Worm (Caenorhabditis elegans) whole organism, L4 larva: ENCODE data around the gene W02H3.1.

Experiments
- F37D6.2 ChIP-seq: sonication (generic microtip); optimal IDR thresholded peaks from 2 replicates; lab custom pipeline; 2016; ENCODE audit warnings: mild to moderate bottlenecking, missing genetic modification characterization, missing compliant biosample characterization
- R02D3.7 ChIP-seq: fragments of 150-350 bp; sonication (generic microtip); optimal IDR thresholded peaks from 3 replicates; lab custom pipeline; 2014; ENCODE audit warnings: missing biosample characterization, missing genetic modification characterization
- T20F7.1 ChIP-seq: fragments of 200-800 bp; sonication (Bioruptor generic); optimal IDR thresholded peaks from 2 replicates; lab custom pipeline; 2018; ENCODE audit warnings: mild to moderate bottlenecking, missing genetic modification characterization, missing compliant biosample characterization
- Y105C5A.15 ChIP-seq: fragments of 200-800 bp; sonication (Bioruptor generic); IDR thresholded peaks from 2 replicates; pipeline ENCODE4 v1.3.6; 2022; ENCODE audit warnings: missing genetic modification characterization, missing compliant biosample characterization
- ama-1 ChIP-seq: fragments of 150-350 bp; optimal IDR thresholded peaks from 2 replicates; lab custom pipeline; 2014; ENCODE audit warnings: inconsistent platforms, mixed read lengths
- attf-4 ChIP-seq: sonication (generic microtip); optimal IDR thresholded peaks from 3 replicates; lab custom pipeline; 2017; ENCODE audit warnings: missing biosample characterization, missing genetic modification characterization
- ceh-32 ChIP-seq: sonication (generic microtip); optimal IDR thresholded peaks from 2 replicates; lab custom pipeline; 2016; ENCODE audit warnings: mild to moderate bottlenecking, missing genetic modification characterization, missing compliant biosample characterization; ENCODE audit not compliant: poor library complexity
- ces-1 ChIP-seq: fragments of 150-350 bp; sonication (generic microtip); optimal IDR thresholded peaks from 4 replicates; lab custom pipeline; 2014; ENCODE audit warnings: missing biosample characterization, missing genetic modification reagents, missing genetic modification characterization
- cey-2 ChIP-seq: sonication (generic microtip); optimal IDR thresholded peaks from 3 replicates; lab custom pipeline; 2017; ENCODE audit warnings: missing genetic modification characterization, mild to moderate bottlenecking, missing compliant biosample characterization, antibody characterized with exemption, borderline replicate concordance; ENCODE audit not compliant: insufficient read depth
- daf-16 ChIP-seq, 3 experiments: sonication (generic microtip); optimal IDR thresholded peaks; 2 replicates each; lab custom pipeline; 2016 to 2017; ENCODE audit warnings: missing genetic modification characterization in 3 of 3, missing genetic modification reagents in 3 of 3, mild to moderate bottlenecking in 2 of 3, missing compliant biosample characterization in 2 of 3, missing biosample characterization in 1 of 3, moderate library complexity in 1 of 3
- daf-8 ChIP-seq: fragments of 200-800 bp; sonication (Bioruptor generic); IDR thresholded peaks from 2 replicates; pipeline ENCODE4 v1.3.6; 2022; ENCODE audit warnings: missing genetic modification characterization, missing compliant biosample characterization
- dmd-6 ChIP-seq: fragments of 200-800 bp; sonication (Bioruptor generic); IDR thresholded peaks from 2 replicates; pipeline ENCODE4 v1.3.6; 2022; ENCODE audit warnings: missing genetic modification reagents, missing genetic modification characterization, missing compliant biosample characterization
- duxl-1 ChIP-seq: sonication (generic microtip); optimal IDR thresholded peaks from 2 replicates; lab custom pipeline; 2016; ENCODE audit warnings: mild to moderate bottlenecking, missing genetic modification characterization, moderate library complexity, missing compliant biosample characterization; ENCODE audit not compliant: poor library complexity
- egl-27 ChIP-seq: sonication (generic microtip); optimal IDR thresholded peaks from 3 replicates; lab custom pipeline; 2017; ENCODE audit warnings: missing biosample characterization, missing genetic modification reagents, missing genetic modification characterization
- hlh-30 ChIP-seq: sonication (generic microtip); optimal IDR thresholded peaks from 2 replicates; lab custom pipeline; 2017; ENCODE audit warnings: antibody characterized with exemption, mild to moderate bottlenecking, missing genetic modification characterization, missing compliant biosample characterization; ENCODE audit not compliant: insufficient read depth
- jun-1 ChIP-seq: fragments of 150-350 bp; optimal IDR thresholded peaks from 2 replicates; lab custom pipeline; 2014; ENCODE audit warnings: missing biosample characterization, missing genetic modification reagents, missing genetic modification characterization
- lim-7 ChIP-seq: fragments of 200-800 bp; sonication (Bioruptor generic); IDR thresholded peaks from 2 replicates; pipeline ENCODE4 v1.3.6; 2022; ENCODE audit warnings: missing genetic modification characterization, missing compliant biosample characterization
- lin-1 ChIP-seq: fragments of 200-800 bp; sonication (Bioruptor generic); IDR thresholded peaks from 2 replicates; pipeline ENCODE4 v1.3.6; 2022; ENCODE audit warnings: missing genetic modification reagents, missing genetic modification characterization, missing compliant biosample characterization
- lin-15B ChIP-seq: fragments of 150-350 bp; sonication (generic microtip); optimal IDR thresholded peaks from 3 replicates; lab custom pipeline; 2014; ENCODE audit warnings: missing biosample characterization, missing genetic modification characterization
- lin-29 ChIP-seq: fragments of 200-800 bp; sonication (Bioruptor generic); IDR thresholded peaks from 2 replicates; pipeline ENCODE4 v1.3.6; 2022; ENCODE audit warnings: missing genetic modification reagents, missing genetic modification characterization, missing compliant biosample characterization
- lir-3 ChIP-seq: sonication (generic microtip); optimal IDR thresholded peaks from 2 replicates; lab custom pipeline; 2016; ENCODE audit warnings: mild to moderate bottlenecking, missing genetic modification characterization, missing compliant biosample characterization
- lsy-2 ChIP-seq, 2 experiments: fragments of 150-350 bp in 1 of 2; sonication (generic microtip) in 1 of 2; optimal IDR thresholded peaks; 2 replicates each; lab custom pipeline; 2014 to 2017; ENCODE audit warnings: missing biosample characterization in 2 of 2, missing genetic modification characterization in 2 of 2
- madf-5 ChIP-seq, 2 experiments: fragments of 200-800 bp; sonication (Bioruptor generic); IDR thresholded peaks; 2 replicates each; pipeline ENCODE4 v1.3.6; 2022; ENCODE audit warnings: missing compliant biosample characterization in 2 of 2, missing genetic modification characterization in 2 of 2
- madf-9 ChIP-seq: fragments of 200-800 bp; sonication (Bioruptor generic); conservative IDR thresholded peaks from 2 replicates; pipeline ENCODE4 v1.3.6; 2022; ENCODE audit warnings: missing genetic modification reagents, missing genetic modification characterization, missing compliant biosample characterization
- mdt-29 ChIP-seq: fragments of 200-800 bp; sonication (Bioruptor generic); IDR thresholded peaks from 2 replicates; pipeline ENCODE4 v1.3.6; 2022; ENCODE audit warnings: missing genetic modification reagents, missing genetic modification characterization, missing compliant biosample characterization
- mep-1 ChIP-seq: fragments of 150-350 bp; sonication (generic microtip); optimal IDR thresholded peaks from 3 replicates; lab custom pipeline; 2014; ENCODE audit warnings: missing biosample characterization, missing genetic modification characterization
- mes-2 ChIP-seq: sonication (generic microtip); optimal IDR thresholded peaks from 2 replicates; lab custom pipeline; 2016; ENCODE audit warnings: missing genotype, mild to moderate bottlenecking, missing genetic modification characterization, missing compliant biosample characterization; ENCODE audit not compliant: poor library complexity, severe bottlenecking
- mxl-2 ChIP-seq: fragments of 200-800 bp; sonication (Bioruptor generic); conservative IDR thresholded peaks from 2 replicates; pipeline ENCODE4 v1.3.6; 2022; ENCODE audit warnings: missing genetic modification reagents, missing genetic modification characterization, missing compliant biosample characterization
- nhr-11 ChIP-seq: fragments of 150-350 bp; optimal IDR thresholded peaks from 2 replicates; lab custom pipeline; 2014; ENCODE audit warnings: missing biosample characterization, missing genetic modification characterization
- nhr-237 ChIP-seq: sonication (generic microtip); optimal IDR thresholded peaks from 2 replicates; lab custom pipeline; 2017; ENCODE audit warnings: missing biosample characterization, missing genetic modification characterization
- nhr-42 ChIP-seq: fragments of 200-800 bp; sonication (Bioruptor generic); IDR thresholded peaks from 2 replicates; pipeline ENCODE4 v1.3.6; 2022; ENCODE audit warnings: missing genetic modification characterization, missing compliant biosample characterization
- nhr-6 ChIP-seq: fragments of 150-350 bp; optimal IDR thresholded peaks from 2 replicates; lab custom pipeline; 2014; ENCODE audit warnings: missing biosample characterization, missing genetic modification characterization
- nhr-76 ChIP-seq: fragments of 150-350 bp; optimal IDR thresholded peaks from 2 replicates; lab custom pipeline; 2014; ENCODE audit warnings: missing biosample characterization, missing genetic modification characterization
- nhr-77 ChIP-seq: fragments of 150-350 bp; optimal IDR thresholded peaks from 2 replicates; lab custom pipeline; 2014; ENCODE audit warnings: missing biosample characterization, missing genetic modification characterization
- sdz-12 ChIP-seq: fragments of 200-800 bp; sonication (Bioruptor generic); optimal IDR thresholded peaks from 2 replicates; lab custom pipeline; 2018; ENCODE audit warnings: mild to moderate bottlenecking, missing genetic modification characterization, missing compliant biosample characterization
- set-16 ChIP-seq: fragments of 200-800 bp; sonication (Bioruptor generic); IDR thresholded peaks from 2 replicates; pipeline ENCODE4 v1.3.6; 2022; ENCODE audit warnings: missing genetic modification reagents, missing genetic modification characterization, missing compliant biosample characterization
- skn-1 ChIP-seq: fragments of 150-350 bp; optimal IDR thresholded peaks from 2 replicates; lab custom pipeline; 2014; ENCODE audit warnings: missing biosample characterization, missing genetic modification characterization
- snpc-1.2 ChIP-seq: fragments of 200-800 bp; sonication (Bioruptor generic); IDR thresholded peaks from 2 replicates; pipeline ENCODE4 v1.3.6; 2022; ENCODE audit warnings: missing genetic modification reagents, missing genetic modification characterization, missing compliant biosample characterization
- spr-1 ChIP-seq: sonication (generic microtip); optimal IDR thresholded peaks from 2 replicates; lab custom pipeline; 2016; ENCODE audit warnings: mild to moderate bottlenecking, missing genetic modification characterization, missing compliant biosample characterization
- tra-1 ChIP-seq: fragments of 200-800 bp; sonication (Bioruptor generic); IDR thresholded peaks from 2 replicates; pipeline ENCODE4 v1.3.6; 2022; ENCODE audit warnings: missing genetic modification reagents, missing genetic modification characterization, missing compliant biosample characterization
- unc-39 ChIP-seq: sonication (generic microtip); optimal IDR thresholded peaks from 2 replicates; lab custom pipeline; 2017; ENCODE audit warnings: missing biosample characterization, missing genetic modification characterization
- vab-7 ChIP-seq: fragments of 200-800 bp; sonication (Bioruptor generic); IDR thresholded peaks from 2 replicates; pipeline ENCODE4 v1.3.6; 2022; ENCODE audit warnings: missing genetic modification reagents, missing genetic modification characterization, missing compliant biosample characterization
- zip-11 ChIP-seq: fragments of 200-800 bp; sonication (Bioruptor generic); IDR thresholded peaks from 2 replicates; pipeline ENCODE4 v1.3.6; 2022; ENCODE audit warnings: missing genetic modification characterization, missing compliant biosample characterization
- zip-2 ChIP-seq: fragments of 150-350 bp; optimal IDR thresholded peaks from 2 replicates; lab custom pipeline; 2014; ENCODE audit warnings: missing biosample characterization, missing genetic modification characterization
- ztf-11 ChIP-seq: fragments of 150-350 bp; optimal IDR thresholded peaks from 2 replicates; lab custom pipeline; 2014; ENCODE audit warnings: missing biosample characterization, missing genetic modification characterization
- ztf-7 ChIP-seq: fragments of 150-350 bp; optimal IDR thresholded peaks from 2 replicates; lab custom pipeline; 2014; ENCODE audit warnings: missing biosample characterization, missing genetic modification characterization

W02H3.1 gene

DNA sequence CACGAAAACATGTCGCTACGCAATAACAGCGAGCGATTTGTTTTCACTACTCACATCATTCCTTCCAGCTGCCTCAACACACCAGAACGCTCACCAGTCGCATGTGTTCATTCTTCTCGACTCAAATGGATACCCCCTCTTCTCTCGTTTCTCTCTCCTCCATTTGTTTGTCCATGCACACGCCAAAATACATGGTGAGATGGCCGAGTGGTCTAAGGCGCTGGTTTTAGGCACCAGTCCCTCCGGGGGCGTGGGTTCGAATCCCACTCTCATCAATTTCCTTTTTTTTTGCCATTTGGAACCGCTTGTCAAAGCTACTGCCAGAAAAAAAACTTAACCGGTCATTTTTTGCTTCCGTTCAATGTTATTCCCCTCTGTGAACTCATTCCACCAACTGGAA, 9.8 kb downstream of the W02H3.1 start (continued):
- TF ChIP-seq set-16 (GFP tag; lab: Robert Waterston, UW), result no peak
- TF ChIP-seq egl-27 (tag; lab: Kevin White, UChicago), result no peak
- TF ChIP-seq lsy-2 (tag; optimal IDR thresholded peaks at IDR 0.05; lab: Kevin White, UChicago), result peak in 1 of 2 experiments; percentile 25
- TF ChIP-seq mxl-2 (GFP tag; lab: Robert Waterston, UW), result no peak
- peak; percentile 91 for TF ChIP-seq tra-1 (GFP tag; lab: Robert Waterston, UW)
- TF ChIP-seq attf-4 (tag; lab: Kevin White, UChicago), result no peak
- TF ChIP-seq mep-1, result peak; percentile 92
- TF ChIP-seq ztf-7 (tag; lab: Kevin White, UChicago), result peak; percentile 86
- TF ChIP-seq ztf-11 (tag; lab: Kevin White, UChicago), result no peak
- TF ChIP-seq lim-7 (GFP tag; lab: Robert Waterston, UW), result peak; percentile 87
- peak; percentile 54 for TF ChIP-seq ceh-32 (tag; lab: Kevin White, UChicago)
- TF ChIP-seq nhr-237 (tag; lab: Kevin White, UChicago), result no peak
- peak; percentile 84 for TF ChIP-seq lir-3 (tag; lab: Kevin White, UChicago)
- TF ChIP-seq skn-1 (tag; lab: Kevin White, UChicago), result no peak
- peak; percentile 41 for TF ChIP-seq ces-1
- peak; percentile 54 to 95 for TF ChIP-seq daf-16 (GFP tag; optimal IDR thresholded peaks at IDR 0.05; lab: Kevin White, UChicago)
- peak; percentile 74 for TF ChIP-seq daf-16 (tag; optimal IDR thresholded peaks at IDR 0.05; lab: Kevin White, UChicago)
- no peak for TF ChIP-seq lin-15B (tag; lab: Kevin White, UChicago)
- peak; percentile 75 for TF ChIP-seq zip-2
- peak; percentile 88 for TF ChIP-seq spr-1 (tag; lab: Kevin White, UChicago)
- peak; percentile 59 for TF ChIP-seq T20F7.1 (GFP tag; lab: Kevin White, UChicago)
- TF ChIP-seq sdz-12 (GFP tag; lab: Kevin White, UChicago), result peak; percentile 59
- TF ChIP-seq nhr-11 (tag; lab: Kevin White, UChicago), result peak; percentile 55
- peak; percentile 72 for TF ChIP-seq jun-1 (tag; lab: Kevin White, UChicago)
- no peak for TF ChIP-seq unc-39 (tag; lab: Kevin White, UChicago)
- TF ChIP-seq mdt-29 (GFP tag; lab: Robert Waterston, UW), result no peak
- TF ChIP-seq vab-7 (GFP tag; lab: Robert Waterston, UW), result no peak; the same call in 1 of the 2 replicates
- no peak for TF ChIP-seq daf-8
- no peak for TF ChIP-seq mes-2 (tag; lab: Kevin White, UChicago)
- peak; percentile 93 for TF ChIP-seq duxl-1 (tag; lab: Kevin White, UChicago)
- TF ChIP-seq dmd-6 (GFP tag; lab: Robert Waterston, UW), result peak; percentile 88
- TF ChIP-seq nhr-6, result peak; percentile 41

DNA sequence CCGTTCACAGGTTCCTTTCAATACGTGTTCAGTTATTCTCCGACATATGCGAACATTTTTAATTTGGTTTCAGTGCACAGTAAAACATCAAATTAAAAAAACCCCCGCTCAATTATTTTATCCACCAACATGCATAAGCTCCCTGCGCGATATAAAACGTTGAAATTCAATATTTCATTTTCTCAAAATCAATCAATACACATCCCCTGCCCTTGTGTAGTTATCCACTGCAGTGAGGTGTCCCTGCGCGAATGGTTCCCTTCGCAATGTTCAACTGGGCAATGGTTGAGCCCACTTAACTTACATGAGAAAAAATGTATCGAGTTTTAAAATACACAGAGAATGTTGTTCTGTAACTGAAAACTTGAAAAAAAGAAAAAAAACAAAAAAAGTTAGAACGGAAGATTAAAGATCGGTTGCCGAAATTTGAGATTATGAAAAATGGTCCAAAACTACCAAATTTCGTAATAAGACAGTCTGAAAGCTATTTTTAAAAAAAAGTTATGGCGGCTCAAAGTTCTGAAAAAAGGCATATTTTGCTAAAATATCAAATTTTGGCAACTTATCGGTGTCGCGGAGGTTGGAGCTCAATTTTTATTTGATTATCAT, 11.2 kb downstream of the W02H3.1 start:
- TF ChIP-seq mdt-29 (GFP tag; lab: Robert Waterston, UW) (peak; percentile 97), attf-4 (tag; lab: Kevin White, UChicago) (peak; percentile 78), hlh-30 (tag; lab: Kevin White, UChicago) (peak; percentile 96), R02D3.7 (tag; lab: Kevin White, UChicago) (peak; percentile 36), ama-1 (lab: Kevin White, UChicago) (no peak), T20F7.1 (GFP tag; lab: Kevin White, UChicago) (peak; percentile 94), zip-11 (GFP tag; lab: Robert Waterston, UW) (peak; percentile 48; the same call in 1 of the 2 replicates), zip-2 (peak; percentile 99), ztf-7 (tag; lab: Kevin White, UChicago) (peak; percentile 95), cey-2 (tag; lab: Kevin White, UChicago) (peak; percentile 61), tra-1 (GFP tag; lab: Robert Waterston, UW) (peak; percentile 98), madf-5 (GFP tag; IDR thresholded peaks at IDR 0.05; lab: Robert Waterston, UW) (peak; percentile 74 to 93), F37D6.2 (tag; lab: Kevin White, UChicago) (peak; percentile 100), nhr-76 (tag; lab: Kevin White, UChicago) (peak; percentile 88), skn-1 (tag; lab: Kevin White, UChicago) (peak; percentile 93), lir-3 (tag; lab: Kevin White, UChicago) (peak; percentile 94), ztf-11 (tag; lab: Kevin White, UChicago) (peak; percentile 100), unc-39 (tag; lab: Kevin White, UChicago) (peak; percentile 94), daf-16 (GFP tag; optimal IDR thresholded peaks at IDR 0.05; lab: Kevin White, UChicago) (peak; percentile 97 to 99), daf-16 (tag; optimal IDR thresholded peaks at IDR 0.05; lab: Kevin White, UChicago) (peak; percentile 98), lin-29 (peak; percentile 99), lin-1 (peak; percentile 97), madf-9 (GFP tag; lab: Robert Waterston, UW) (peak; percentile 99), nhr-11 (tag; lab: Kevin White, UChicago) (peak; percentile 97), snpc-1.2 (GFP tag; lab: Robert Waterston, UW) (peak; percentile 80), nhr-42 (GFP tag; lab: Robert Waterston, UW) (peak; percentile 100), sdz-12 (GFP tag; lab: Kevin White, UChicago) (peak; percentile 90), nhr-77 (tag; lab: Kevin White, UChicago) (peak; percentile 100), ceh-32 (tag; lab: Kevin White, UChicago) (peak; percentile 93), Y105C5A.15 (GFP tag; lab: Robert Waterston, UW) (peak; percentile 98)
